Fruit fly (Drosophila melanogaster) whole organism, prepupa: ENCODE measurements around the gene CG7872.
A peak's percentile ranks its signal among the peaks of the same experiment; 100 is the strongest.

Source experiments
- Blimp-1 ChIP-seq: fragments of 200-800 bp; sonication (Bioruptor generic); optimal IDR thresholded peaks from 3 replicates; lab custom pipeline; 2017; ENCODE audit warnings: missing biosample characterization, missing genetic modification characterization, mild to moderate bottlenecking, moderate library complexity, missing genetic modification reagents
- CG10631 ChIP-seq: fragments of 200-800 bp; sonication (Bioruptor generic); optimal IDR thresholded peaks from 2 replicates; lab custom pipeline; 2016; ENCODE audit warnings: missing biosample characterization, missing genetic modification characterization
- CG10669 ChIP-seq: fragments of 200-800 bp; sonication (Bioruptor generic); optimal IDR thresholded peaks from 3 replicates; lab custom pipeline; 2018; ENCODE audit warnings: missing biosample characterization, mild to moderate bottlenecking, missing genetic modification characterization, moderate library complexity
- CG11294 ChIP-seq: fragments of 200-800 bp; sonication (Bioruptor generic); IDR thresholded peaks from 2 replicates; pipeline ENCODE4 v1.3.6; 2022; ENCODE audit warnings: missing biosample characterization, missing genetic modification characterization
- CG11902 ChIP-seq: fragments of 200-800 bp; sonication (Bioruptor generic); optimal IDR thresholded peaks from 3 replicates; lab custom pipeline; 2016; ENCODE audit warnings: missing biosample characterization, missing genetic modification characterization
- CG15336 ChIP-seq: fragments of 200-800 bp; sonication (Bioruptor generic); IDR thresholded peaks from 2 replicates; pipeline ENCODE4 v1.3.6; 2022; ENCODE audit warnings: missing biosample characterization, missing genetic modification characterization
- CG3032 ChIP-seq: fragments of 200-800 bp; optimal IDR thresholded peaks from 2 replicates; lab custom pipeline; 2019; ENCODE audit warnings: missing biosample characterization, mild to moderate bottlenecking, missing genetic modification characterization, moderate library complexity
- CG31627 ChIP-seq: fragments of 200-800 bp; sonication (Bioruptor generic); optimal IDR thresholded peaks from 3 replicates; lab custom pipeline; 2016; ENCODE audit warnings: missing biosample characterization, missing genetic modification characterization
- CG32006 ChIP-seq: fragments of 200-800 bp; sonication (Bioruptor generic); optimal IDR thresholded peaks from 3 replicates; lab custom pipeline; 2017; ENCODE audit warnings: missing biosample characterization, mild to moderate bottlenecking, missing genetic modification characterization
- CG34406 ChIP-seq: fragments of 200-800 bp; sonication (Bioruptor generic); optimal IDR thresholded peaks from 3 replicates; lab custom pipeline; 2016; ENCODE audit warnings: missing biosample characterization, missing genetic modification characterization
- CG3919 ChIP-seq: fragments of 200-800 bp; sonication (Bioruptor generic); optimal IDR thresholded peaks from 3 replicates; lab custom pipeline; 2016; ENCODE audit warnings: missing biosample characterization, missing genetic modification characterization
- CG4318 ChIP-seq: fragments of 200-800 bp; sonication (Bioruptor generic); optimal IDR thresholded peaks from 3 replicates; lab custom pipeline; 2017; ENCODE audit warnings: missing biosample characterization, mild to moderate bottlenecking, missing genetic modification characterization
- CG6163 ChIP-seq: fragments of 200-800 bp; sonication (Bioruptor generic); IDR thresholded peaks from 3 replicates; pipeline ENCODE4 v1.3.6; 2022; ENCODE audit warnings: missing biosample characterization, missing genetic modification characterization
- CG6276 ChIP-seq: fragments of 200-800 bp; sonication (Bioruptor generic); optimal IDR thresholded peaks from 2 replicates; lab custom pipeline; 2017; ENCODE audit warnings: missing biosample characterization, mild to moderate bottlenecking, missing genetic modification characterization
- CG6792 ChIP-seq: fragments of 200-800 bp; sonication (Bioruptor generic); optimal IDR thresholded peaks from 3 replicates; lab custom pipeline; 2016; ENCODE audit warnings: missing biosample characterization, missing genetic modification characterization
- CG6808 ChIP-seq: fragments of 200-800 bp; sonication (Bioruptor generic); optimal IDR thresholded peaks from 3 replicates; lab custom pipeline; 2017; ENCODE audit warnings: missing biosample characterization, missing genetic modification characterization, mild to moderate bottlenecking, moderate library complexity, missing genetic modification reagents
- CG6854 ChIP-seq: fragments of 200-800 bp; sonication (Bioruptor generic); optimal IDR thresholded peaks from 2 replicates; lab custom pipeline; 2017; ENCODE audit warnings: missing biosample characterization, mild to moderate bottlenecking, missing genetic modification characterization
- CG7368 ChIP-seq: fragments of 200-800 bp; sonication (Bioruptor generic); optimal IDR thresholded peaks from 3 replicates; lab custom pipeline; 2016; ENCODE audit warnings: missing biosample characterization, missing genetic modification characterization
- CG8119 ChIP-seq: fragments of 200-800 bp; sonication (Bioruptor generic); IDR thresholded peaks from 3 replicates; pipeline ENCODE4 v1.3.6; 2022; ENCODE audit warnings: missing biosample characterization, missing genetic modification characterization
- CG8319 ChIP-seq: fragments of 200-800 bp; sonication (Bioruptor generic); optimal IDR thresholded peaks from 3 replicates; lab custom pipeline; 2016; ENCODE audit warnings: missing biosample characterization, missing genetic modification characterization
- CG8632 ChIP-seq: fragments of 200-800 bp; sonication (Bioruptor generic); optimal IDR thresholded peaks from 3 replicates; lab custom pipeline; 2016; ENCODE audit warnings: missing biosample characterization, missing genetic modification characterization
- CG9139 ChIP-seq: fragments of 200-800 bp; sonication (Bioruptor generic); optimal IDR thresholded peaks from 3 replicates; lab custom pipeline; 2017; ENCODE audit warnings: missing biosample characterization, mild to moderate bottlenecking, missing genetic modification characterization
- Eip75B ChIP-seq: fragments of 200-800 bp; sonication (Bioruptor generic); optimal IDR thresholded peaks from 3 replicates; lab custom pipeline; 2016; ENCODE audit warnings: missing biosample characterization, missing genetic modification characterization
- Eip78C ChIP-seq: fragments of 200-800 bp; sonication (Bioruptor generic); peaks from one replicate; lab custom pipeline; 2016; ENCODE audit warnings: missing biosample characterization, missing genetic modification characterization
- Eip93F ChIP-seq: fragments of 200-800 bp; sonication (Bioruptor generic); optimal IDR thresholded peaks from 2 replicates; lab custom pipeline; 2016; ENCODE audit warnings: missing biosample characterization, mild to moderate bottlenecking, missing genetic modification characterization
- Ets21C ChIP-seq: fragments of 200-800 bp; sonication (Bioruptor generic); optimal IDR thresholded peaks from 3 replicates; lab custom pipeline; 2016; ENCODE audit warnings: missing biosample characterization, missing genetic modification characterization
- Ets96B ChIP-seq: fragments of 200-800 bp; optimal IDR thresholded peaks from 2 replicates; lab custom pipeline; 2019; ENCODE audit warnings: missing biosample characterization, mild to moderate bottlenecking, missing genetic modification characterization, moderate library complexity
- Gug ChIP-seq: fragments of 200-800 bp; sonication (Bioruptor generic); IDR thresholded peaks from 2 replicates; pipeline ENCODE4 v1.3.6; 2022; ENCODE audit warnings: missing biosample characterization, missing genetic modification characterization
- Hr38 ChIP-seq: sonication (Bioruptor generic); optimal IDR thresholded peaks from 2 replicates; lab custom pipeline; 2016; ENCODE audit warnings: missing biosample characterization, missing genetic modification characterization
- Hr4 ChIP-seq: fragments of 200-800 bp; sonication (Bioruptor generic); optimal IDR thresholded peaks from 3 replicates; lab custom pipeline; 2016; ENCODE audit warnings: missing biosample characterization, missing genetic modification characterization
- Lpt ChIP-seq: fragments of 200-800 bp; sonication (Bioruptor generic); optimal IDR thresholded peaks from 3 replicates; lab custom pipeline; 2016; ENCODE audit warnings: missing biosample characterization, missing genetic modification characterization
- OdsH ChIP-seq: fragments of 200-800 bp; sonication (Bioruptor generic); optimal IDR thresholded peaks from 3 replicates; lab custom pipeline; 2016; ENCODE audit warnings: missing biosample characterization, missing genetic modification characterization
- Smox ChIP-seq: fragments of 200-800 bp; sonication (Bioruptor generic); optimal IDR thresholded peaks from 3 replicates; lab custom pipeline; 2016; ENCODE audit warnings: missing biosample characterization, missing genetic modification characterization
- Sox102F ChIP-seq: fragments of 200-800 bp; sonication (Bioruptor generic); optimal IDR thresholded peaks from 2 replicates; lab custom pipeline; 2016; ENCODE audit warnings: missing biosample characterization, mild to moderate bottlenecking, missing genetic modification characterization
- Sox14 ChIP-seq: fragments of 200-800 bp; sonication (Bioruptor generic); optimal IDR thresholded peaks from 3 replicates; lab custom pipeline; 2016; ENCODE audit warnings: missing biosample characterization, missing genetic modification characterization
- acj6 ChIP-seq: fragments of 200-800 bp; sonication (Bioruptor generic); optimal IDR thresholded peaks from 3 replicates; lab custom pipeline; 2016; ENCODE audit warnings: missing biosample characterization, missing genetic modification characterization
- cyc ChIP-seq: fragments of 200-800 bp; sonication (Bioruptor generic); optimal IDR thresholded peaks from 3 replicates; lab custom pipeline; 2016; ENCODE audit warnings: missing biosample characterization, missing genetic modification characterization
- dac ChIP-seq: fragments of 200-800 bp; sonication (Bioruptor generic); optimal IDR thresholded peaks from 2 replicates; lab custom pipeline; 2017; ENCODE audit warnings: missing biosample characterization, mild to moderate bottlenecking, missing genetic modification characterization
- dsx ChIP-seq: fragments of 200-800 bp; optimal IDR thresholded peaks from 3 replicates; lab custom pipeline; 2019; ENCODE audit warnings: missing biosample characterization, mild to moderate bottlenecking, missing genetic modification characterization, moderate library complexity; ENCODE audit not compliant: poor library complexity, severe bottlenecking
- esn ChIP-seq: fragments of 200-800 bp; sonication (Bioruptor generic); optimal IDR thresholded peaks from 2 replicates; lab custom pipeline; 2016; ENCODE audit warnings: missing biosample characterization, mild to moderate bottlenecking, missing genetic modification characterization, moderate library complexity
- fd59A ChIP-seq: fragments of 200-800 bp; sonication (Bioruptor generic); optimal IDR thresholded peaks from 2 replicates; lab custom pipeline; 2017; ENCODE audit warnings: missing biosample characterization, mild to moderate bottlenecking, missing genetic modification characterization, missing genetic modification reagents
- fkh ChIP-seq: fragments of 200-800 bp; sonication (Bioruptor generic); optimal IDR thresholded peaks from 3 replicates; lab custom pipeline; 2017; ENCODE audit warnings: missing biosample characterization, mild to moderate bottlenecking, missing genetic modification characterization, moderate library complexity
- lz ChIP-seq: fragments of 200-800 bp; sonication (Bioruptor generic); optimal IDR thresholded peaks from 3 replicates; lab custom pipeline; 2016; ENCODE audit warnings: missing biosample characterization, missing genetic modification characterization
- net ChIP-seq: fragments of 200-800 bp; sonication (Bioruptor generic); optimal IDR thresholded peaks from 3 replicates; lab custom pipeline; 2016; ENCODE audit warnings: missing biosample characterization, missing genetic modification characterization
- pdm3 ChIP-seq: fragments of 200-800 bp; sonication (Bioruptor generic); optimal IDR thresholded peaks from 3 replicates; lab custom pipeline; 2016; ENCODE audit warnings: missing biosample characterization, missing genetic modification characterization
- salr ChIP-seq, 2 experiments: fragments of 200-800 bp; sonication (Bioruptor generic); optimal IDR thresholded peaks; 3 replicates each; lab custom pipeline; 2016 to 2018; ENCODE audit warnings: missing biosample characterization in 2 of 2, missing genetic modification characterization in 2 of 2, mild to moderate bottlenecking in 1 of 2
- spab ChIP-seq: fragments of 200-800 bp; sonication (Bioruptor generic); optimal IDR thresholded peaks from 2 replicates; lab custom pipeline; 2017; ENCODE audit warnings: missing biosample characterization, mild to moderate bottlenecking, missing genetic modification characterization, missing genetic modification reagents
- ss ChIP-seq, 2 experiments: fragments of 200-800 bp; sonication (Bioruptor generic); optimal IDR thresholded peaks; 2 replicates in 1 of 2; 3 replicates in 1 of 2; lab custom pipeline; 2017 to 2018; ENCODE audit warnings: mild to moderate bottlenecking in 2 of 2, missing biosample characterization in 2 of 2, missing genetic modification characterization in 2 of 2, moderate library complexity in 1 of 2
- topi ChIP-seq: fragments of 200-800 bp; sonication (Bioruptor generic); optimal IDR thresholded peaks from 3 replicates; lab custom pipeline; 2016; ENCODE audit warnings: missing biosample characterization, missing genetic modification characterization

The CG7872 gene

dm6 chrX:15611795-15612194 lies 33.8 kb downstream of the CG7872 start:
- TF ChIP-seq CG34406 (GFP tag; lab: Kevin White, UChicago) (no peak), ss (GFP tag; optimal IDR thresholded peaks at IDR 0.05; lab: Kevin White, UChicago) (peak in 1 of 2 experiments; percentile 21), CG15336 (GFP tag; lab: Robert Waterston, UW) (peak; percentile 34; the same call in 1 of the 2 replicates), CG8119 (GFP tag; lab: Robert Waterston, UW) (0 out of 3 replicates have a peak, but pooled peaks have one; percentile 5), CG3919 (GFP tag; lab: Kevin White, UChicago) (peak; percentile 64)

DNA sequence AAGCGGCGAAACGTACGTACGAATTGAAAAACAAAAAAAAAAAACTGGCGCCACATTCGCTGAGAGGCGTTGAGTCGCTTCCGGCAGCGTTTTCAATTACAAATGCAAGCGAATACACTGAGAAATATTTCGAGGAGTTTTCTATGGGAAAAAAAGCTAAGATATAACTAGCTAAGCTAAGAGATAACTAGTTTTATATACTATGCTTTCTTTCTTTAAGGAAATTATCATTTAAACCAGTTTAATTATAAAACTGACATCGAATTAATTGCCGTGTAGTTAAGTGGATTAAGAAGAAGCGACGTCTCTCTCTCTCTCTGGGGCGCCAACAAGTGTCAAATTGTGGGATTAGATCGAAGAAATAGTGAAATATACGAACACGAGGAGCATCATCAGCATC lies 37.4 kb downstream of the CG7872 start:
- TF ChIP-seq CG31627 (GFP tag; lab: Kevin White, UChicago) (peak; percentile 69), net (peak; percentile 47), CG6163 (GFP tag; lab: Robert Waterston, UW) (peak; percentile 74), salr (GFP tag; optimal IDR thresholded peaks at IDR 0.05; lab: Kevin White, UChicago) (peak in 1 of 2 experiments; percentile 50), CG34406 (GFP tag; lab: Kevin White, UChicago) (peak; percentile 42), CG8119 (GFP tag; lab: Robert Waterston, UW) (peak; percentile 69), dsx (no peak), CG8319 (GFP tag; lab: Kevin White, UChicago) (no peak), Blimp-1 (GFP tag; lab: Kevin White, UChicago) (no peak), CG6808 (GFP tag; lab: Kevin White, UChicago) (no peak), CG3032 (no peak), Hr38 (GFP tag; lab: Kevin White, UChicago) (no peak), CG8632 (GFP tag; lab: Kevin White, UChicago) (peak; percentile 19), Eip78C (GFP tag; lab: Kevin White, UChicago) (peak; percentile 72), CG15336 (GFP tag; lab: Robert Waterston, UW) (peak; percentile 74), Smox (peak; percentile 46), CG32006 (GFP tag; lab: Kevin White, UChicago) (peak; percentile 71), Ets96B (tag; lab: Kevin White, UChicago) (peak; percentile 47), pdm3 (GFP tag; lab: Kevin White, UChicago) (peak; percentile 66), CG10669 (GFP tag; lab: Kevin White, UChicago) (peak; percentile 34), cyc (peak; percentile 62), fd59A (GFP tag; lab: Kevin White, UChicago) (no peak), CG9139 (no peak), Sox14 (GFP tag; lab: Kevin White, UChicago) (peak; percentile 45), esn (GFP tag; lab: Kevin White, UChicago) (peak; percentile 64), Sox102F (GFP tag; lab: Kevin White, UChicago) (peak; percentile 42), lz (GFP tag; lab: Kevin White, UChicago) (peak; percentile 63), dac (GFP tag; lab: Kevin White, UChicago) (peak; percentile 4), Hr4 (GFP tag; lab: Kevin White, UChicago) (peak; percentile 61), OdsH (GFP tag; lab: Kevin White, UChicago) (peak; percentile 61), CG11902 (GFP tag; lab: Kevin White, UChicago) (no peak), CG6276 (peak; percentile 53), CG6854 (no peak), Eip93F (GFP tag; lab: Kevin White, UChicago) (no peak), fkh (no peak), CG10631 (GFP tag; lab: Kevin White, UChicago) (peak; percentile 53), Lpt (GFP tag; lab: Kevin White, UChicago) (peak; percentile 61), Gug (peak; percentile 77), Ets21C (GFP tag; lab: Kevin White, UChicago) (peak; percentile 37), Eip75B (GFP tag; lab: Kevin White, UChicago) (peak; percentile 31), CG6792 (GFP tag; lab: Kevin White, UChicago) (peak; percentile 3), spab (GFP tag; lab: Kevin White, UChicago) (no peak), topi (GFP tag; lab: Kevin White, UChicago) (peak; percentile 58), CG3919 (GFP tag; lab: Kevin White, UChicago) (peak; percentile 55), ss (GFP tag; optimal IDR thresholded peaks at IDR 0.05; lab: Kevin White, UChicago) (no peak), CG4318 (GFP tag; lab: Kevin White, UChicago) (peak; percentile 31), CG7368 (GFP tag; lab: Kevin White, UChicago) (no peak), CG11294 (GFP tag; lab: Robert Waterston, UW) (peak; percentile 40), acj6 (peak; percentile 49)
